Worm (Caenorhabditis elegans) whole organism, L2 larva: ENCODE measurements around the gene ZK899.7.

ENCODE experiments used
- C34F6.9 ChIP-seq: fragments of 150-350 bp; optimal IDR thresholded peaks from 2 replicates; lab custom pipeline; 2014; ENCODE audit warnings: missing biosample characterization, missing genetic modification characterization
- F13H6.1 ChIP-seq: sonication (generic microtip); optimal IDR thresholded peaks from 2 replicates; lab custom pipeline; 2016; ENCODE audit warnings: missing genetic modification characterization, missing compliant biosample characterization
- R02D3.7 ChIP-seq: fragments of 150-350 bp; optimal IDR thresholded peaks from 2 replicates; lab custom pipeline; 2014; ENCODE audit warnings: missing biosample characterization, missing genetic modification characterization
- Y55F3AM.14 ChIP-seq: fragments of 200-800 bp; sonication (Bioruptor generic); optimal IDR thresholded peaks from 2 replicates; lab custom pipeline; 2018; ENCODE audit warnings: mild to moderate bottlenecking, missing genetic modification characterization, missing compliant biosample characterization
- ZK546.5 ChIP-seq: sonication (generic microtip); optimal IDR thresholded peaks from 2 replicates; lab custom pipeline; 2017; ENCODE audit warnings: missing biosample characterization, missing genetic modification characterization
- alr-1 ChIP-seq: fragments of 150-350 bp; optimal IDR thresholded peaks from 2 replicates; lab custom pipeline; 2014; ENCODE audit warnings: missing biosample characterization, missing genetic modification characterization
- aly-2 ChIP-seq: fragments of 150-350 bp; optimal IDR thresholded peaks from 2 replicates; lab custom pipeline; 2014; ENCODE audit warnings: missing biosample characterization, missing genetic modification characterization
- ama-1 ChIP-seq: fragments of 150-350 bp; optimal IDR thresholded peaks from 2 replicates; lab custom pipeline; 2018; ENCODE audit warnings: inconsistent platforms
- blmp-1 ChIP-seq: sonication (generic microtip); optimal IDR thresholded peaks from 2 replicates; lab custom pipeline; 2017; ENCODE audit warnings: missing genetic modification characterization, mild to moderate bottlenecking, missing compliant biosample characterization, antibody characterized with exemption, moderate library complexity; ENCODE audit not compliant: insufficient read depth
- ceh-16 ChIP-seq: fragments of 150-350 bp; optimal IDR thresholded peaks from 2 replicates; lab custom pipeline; 2014; ENCODE audit warnings: missing biosample characterization, missing genetic modification characterization
- ceh-82 ChIP-seq: fragments of 150-350 bp; optimal IDR thresholded peaks from 2 replicates; lab custom pipeline; 2014; ENCODE audit warnings: missing biosample characterization, missing genetic modification characterization
- crh-2 ChIP-seq: sonication (generic microtip); optimal IDR thresholded peaks from 2 replicates; lab custom pipeline; 2017; ENCODE audit warnings: missing biosample characterization, missing genetic modification characterization
- dmd-4 ChIP-seq: sonication (generic microtip); optimal IDR thresholded peaks from 2 replicates; lab custom pipeline; 2017; ENCODE audit warnings: missing biosample characterization, missing genetic modification characterization
- egl-27 ChIP-seq: sonication (generic microtip); optimal IDR thresholded peaks from 3 replicates; lab custom pipeline; 2017; ENCODE audit warnings: missing biosample characterization, missing genetic modification reagents, missing genetic modification characterization
- elt-1 ChIP-seq: fragments of 150-350 bp; optimal IDR thresholded peaks from 2 replicates; lab custom pipeline; 2014; ENCODE audit warnings: missing biosample characterization, missing genetic modification characterization
- elt-3 ChIP-seq: sonication (generic microtip); optimal IDR thresholded peaks from 2 replicates; lab custom pipeline; 2017; ENCODE audit warnings: missing biosample characterization, missing genetic modification characterization
- fos-1 ChIP-seq: fragments of 150-350 bp; optimal IDR thresholded peaks from 2 replicates; lab custom pipeline; 2014; ENCODE audit warnings: missing biosample characterization, missing genetic modification characterization
- gmeb-1 ChIP-seq: fragments of 150-350 bp; optimal IDR thresholded peaks from 2 replicates; lab custom pipeline; 2014; ENCODE audit warnings: missing biosample characterization, missing genetic modification characterization
- lin-11 ChIP-seq: fragments of 150-350 bp; sonication (generic microtip); optimal IDR thresholded peaks from 2 replicates; lab custom pipeline; 2014; ENCODE audit warnings: missing biosample characterization, missing genetic modification characterization, inconsistent platforms, mixed read lengths
- lin-13 ChIP-seq: fragments of 150-350 bp; optimal IDR thresholded peaks from 2 replicates; lab custom pipeline; 2014; ENCODE audit warnings: missing biosample characterization, missing genetic modification reagents, missing genetic modification characterization
- lin-39 ChIP-seq: fragments of 150-350 bp; optimal IDR thresholded peaks from 2 replicates; lab custom pipeline; 2014; ENCODE audit warnings: missing biosample characterization, missing genetic modification reagents, missing genetic modification characterization
- lsy-2 ChIP-seq, 2 experiments: fragments of 150-350 bp in 1 of 2; sonication (generic microtip) in 1 of 2; optimal IDR thresholded peaks; 2 replicates each; lab custom pipeline; 2014 to 2017; ENCODE audit warnings: missing biosample characterization in 2 of 2, missing genetic modification characterization in 2 of 2
- mab-5 ChIP-seq: fragments of 150-350 bp; optimal IDR thresholded peaks from 2 replicates; lab custom pipeline; 2014; ENCODE audit warnings: missing biosample characterization, missing genetic modification characterization
- mbf-1 ChIP-seq: sonication (generic microtip); optimal IDR thresholded peaks from 2 replicates; lab custom pipeline; 2017; ENCODE audit warnings: missing biosample characterization, missing genetic modification characterization
- mdl-1 ChIP-seq, 2 experiments: fragments of 150-350 bp in 1 of 2; sonication (generic microtip) in 1 of 2; optimal IDR thresholded peaks; 2 replicates each; lab custom pipeline; 2017; ENCODE audit warnings: missing biosample characterization in 2 of 2, missing genetic modification characterization in 2 of 2
- nhr-10 ChIP-seq: sonication (generic microtip); optimal IDR thresholded peaks from 2 replicates; lab custom pipeline; 2017; ENCODE audit warnings: missing biosample characterization, missing genetic modification characterization
- nhr-11 ChIP-seq: fragments of 150-350 bp; optimal IDR thresholded peaks from 2 replicates; lab custom pipeline; 2014; ENCODE audit warnings: missing biosample characterization, missing genetic modification characterization
- nhr-12 ChIP-seq: fragments of 150-350 bp; optimal IDR thresholded peaks from 2 replicates; lab custom pipeline; 2014; ENCODE audit warnings: missing biosample characterization, missing genetic modification characterization
- nhr-129 ChIP-seq: fragments of 150-350 bp; optimal IDR thresholded peaks from 2 replicates; lab custom pipeline; 2014; ENCODE audit warnings: missing biosample characterization, missing genetic modification characterization
- nhr-21 ChIP-seq: fragments of 150-350 bp; optimal IDR thresholded peaks from 2 replicates; lab custom pipeline; 2014; ENCODE audit warnings: missing biosample characterization, missing genetic modification characterization
- nhr-23 ChIP-seq: fragments of 150-350 bp; optimal IDR thresholded peaks from 2 replicates; lab custom pipeline; 2014; ENCODE audit warnings: missing biosample characterization, missing genetic modification reagents, missing genetic modification characterization
- nhr-237 ChIP-seq: fragments of 150-350 bp; optimal IDR thresholded peaks from 2 replicates; lab custom pipeline; 2014; ENCODE audit warnings: missing biosample characterization, missing genetic modification characterization
- nhr-25 ChIP-seq: fragments of 150-350 bp; sonication (generic microtip); optimal IDR thresholded peaks from 3 replicates; lab custom pipeline; 2014; ENCODE audit warnings: missing biosample characterization, missing genetic modification characterization
- nhr-6 ChIP-seq: fragments of 150-350 bp; optimal IDR thresholded peaks from 2 replicates; lab custom pipeline; 2014; ENCODE audit warnings: missing biosample characterization, missing genetic modification characterization
- nhr-77 ChIP-seq: fragments of 150-350 bp; optimal IDR thresholded peaks from 2 replicates; lab custom pipeline; 2014; ENCODE audit warnings: missing biosample characterization, missing genetic modification characterization
- peb-1 ChIP-seq: fragments of 150-350 bp; optimal IDR thresholded peaks from 2 replicates; lab custom pipeline; 2014; ENCODE audit warnings: missing biosample characterization, missing genetic modification characterization
- sem-4 ChIP-seq: fragments of 150-350 bp; optimal IDR thresholded peaks from 2 replicates; lab custom pipeline; 2014; ENCODE audit warnings: missing biosample characterization, missing genetic modification reagents, missing genetic modification characterization
- skn-1 ChIP-seq: sonication (generic microtip); optimal IDR thresholded peaks from 2 replicates; lab custom pipeline; 2017; ENCODE audit warnings: missing biosample characterization, missing genetic modification characterization
- sma-3 ChIP-seq: sonication (generic microtip); optimal IDR thresholded peaks from 2 replicates; lab custom pipeline; 2016; ENCODE audit warnings: missing genetic modification reagents, missing genetic modification characterization, missing compliant biosample characterization
- sma-9 ChIP-seq, 2 experiments: fragments of 150-350 bp in 1 of 2; sonication (generic microtip) in 1 of 2; optimal IDR thresholded peaks; 2 replicates each; lab custom pipeline; 2014 to 2016; ENCODE audit warnings: missing genetic modification characterization in 2 of 2, mild to moderate bottlenecking in 1 of 2, missing biosample characterization in 1 of 2, missing compliant biosample characterization in 1 of 2, missing genetic modification reagents in 1 of 2, moderate library complexity in 1 of 2
- snpc-4 ChIP-seq: fragments of 150-350 bp; optimal IDR thresholded peaks from 2 replicates; lab custom pipeline; 2014; ENCODE audit warnings: missing biosample characterization, missing genetic modification characterization
- unc-39 ChIP-seq: fragments of 150-350 bp; optimal IDR thresholded peaks from 2 replicates; lab custom pipeline; 2014; ENCODE audit warnings: missing biosample characterization, missing genetic modification characterization
- unc-55 ChIP-seq: fragments of 150-350 bp; sonication (generic microtip); optimal IDR thresholded peaks from 3 replicates; lab custom pipeline; 2014; ENCODE audit warnings: missing biosample characterization, missing genetic modification reagents, missing genetic modification characterization
- unc-62 ChIP-seq: fragments of 150-350 bp; optimal IDR thresholded peaks from 2 replicates; lab custom pipeline; 2014; ENCODE audit warnings: missing biosample characterization, missing genetic modification reagents, missing genetic modification characterization
- zag-1 ChIP-seq: fragments of 150-350 bp; optimal IDR thresholded peaks from 2 replicates; lab custom pipeline; 2014; ENCODE audit warnings: missing biosample characterization, missing genetic modification characterization
- ztf-1 ChIP-seq: fragments of 200-800 bp; sonication (Bioruptor generic); conservative IDR thresholded peaks from 2 replicates; pipeline ENCODE4 v1.3.6; 2022; ENCODE audit warnings: missing genetic modification characterization, missing compliant biosample characterization
- ztf-11 ChIP-seq: sonication (generic microtip); optimal IDR thresholded peaks from 2 replicates; lab custom pipeline; 2017; ENCODE audit warnings: missing biosample characterization, missing genetic modification characterization
- ztf-4 ChIP-seq: fragments of 150-350 bp; optimal IDR thresholded peaks from 2 replicates; lab custom pipeline; 2014; ENCODE audit warnings: missing biosample characterization, missing genetic modification characterization

The ZK899.7 gene

DNA sequence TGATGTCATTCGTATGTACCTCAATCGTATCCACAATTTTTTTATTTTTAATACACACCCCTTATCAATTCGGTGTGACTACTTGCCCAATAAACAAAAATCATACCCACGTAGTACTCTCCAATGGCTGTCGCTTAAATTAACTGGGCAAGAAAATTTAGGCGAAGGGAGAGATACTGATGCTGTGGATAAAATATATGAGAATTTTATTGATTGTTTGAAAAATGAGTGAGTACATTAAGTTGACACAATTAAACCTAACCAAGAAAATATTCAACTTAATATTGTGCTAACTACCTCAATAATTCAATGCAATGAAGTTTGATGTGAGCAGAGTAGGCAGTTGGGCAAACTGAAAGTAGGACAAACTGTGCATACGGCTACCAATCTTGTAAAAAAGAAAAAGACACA is 16.5 kb upstream of the ZK899.7 start:
- TF ChIP-seq C34F6.9 (peak; percentile 99), ama-1 (no peak), nhr-12 (peak; percentile 82), mdl-1 (tag; optimal IDR thresholded peaks at IDR 0.05; lab: Kevin White, UChicago) (peak; percentile 88 to 95), dmd-4 (peak; percentile 86), lin-11 (tag; lab: Kevin White, UChicago) (peak; percentile 63), sem-4 (peak; percentile 98), skn-1 (peak; percentile 97), lsy-2 (tag; optimal IDR thresholded peaks at IDR 0.05; lab: Kevin White, UChicago) (peak; percentile 96 to 98), mab-5 (tag; lab: Kevin White, UChicago) (peak; percentile 98), ztf-1 (no peak), nhr-21 (tag; lab: Kevin White, UChicago) (peak; percentile 100), sma-3 (GFP tag; lab: Kevin White, UChicago) (peak; percentile 99), crh-2 (tag; lab: Kevin White, UChicago) (peak; percentile 100), fos-1 (tag; lab: Kevin White, UChicago) (peak; percentile 100), ceh-16 (tag; lab: Kevin White, UChicago) (peak; percentile 95), unc-39 (tag; lab: Kevin White, UChicago) (peak; percentile 88), nhr-77 (tag; lab: Kevin White, UChicago) (peak; percentile 100), nhr-23 (tag; lab: Kevin White, UChicago) (no peak), nhr-10 (tag; lab: Kevin White, UChicago) (peak; percentile 99), blmp-1 (tag; lab: Kevin White, UChicago) (peak; percentile 93), ZK546.5 (tag; lab: Kevin White, UChicago) (peak; percentile 84), peb-1 (tag; lab: Kevin White, UChicago) (peak; percentile 48), gmeb-1 (peak; percentile 95), lin-39 (peak; percentile 99), ztf-4 (tag; lab: Kevin White, UChicago) (peak; percentile 98), unc-62 (peak; percentile 97), aly-2 (tag; lab: Kevin White, UChicago) (peak; percentile 98), lin-13 (GFP tag; lab: Kevin White, UChicago) (peak; percentile 99), nhr-237 (peak; percentile 100), egl-27 (tag; lab: Kevin White, UChicago) (peak; percentile 99), zag-1 (tag; lab: Kevin White, UChicago) (peak; percentile 99), sma-9 (GFP tag; optimal IDR thresholded peaks at IDR 0.05; lab: Kevin White, UChicago) (peak; percentile 99), sma-9 (tag; optimal IDR thresholded peaks at IDR 0.05; lab: Kevin White, UChicago) (no peak), nhr-25 (peak; percentile 99), R02D3.7 (tag; lab: Kevin White, UChicago) (peak; percentile 82), nhr-6 (peak; percentile 99), ztf-11 (tag; lab: Kevin White, UChicago) (peak; percentile 86), Y55F3AM.14 (GFP tag; lab: Kevin White, UChicago) (peak; percentile 96), ceh-82 (tag; lab: Kevin White, UChicago) (peak; percentile 96), snpc-4 (tag; lab: Kevin White, UChicago) (peak; percentile 90), mbf-1 (tag; lab: Kevin White, UChicago) (peak; percentile 79), unc-55 (GFP tag; lab: Kevin White, UChicago) (peak; percentile 100), nhr-129 (peak; percentile 100), elt-3 (tag; lab: Kevin White, UChicago) (peak; percentile 86), F13H6.1 (tag; lab: Kevin White, UChicago) (peak; percentile 99), elt-1 (no peak), alr-1 (tag; lab: Kevin White, UChicago) (peak; percentile 39), nhr-11 (tag; lab: Kevin White, UChicago) (peak; percentile 85)
- TF ChIP-seq, all 48 proteins: peak for 44
